Worm (Caenorhabditis elegans): ENCODE results near the gene nlt-1.
A peak's percentile ranks its signal among the peaks of the same experiment; 100 is the strongest.

DNA sequence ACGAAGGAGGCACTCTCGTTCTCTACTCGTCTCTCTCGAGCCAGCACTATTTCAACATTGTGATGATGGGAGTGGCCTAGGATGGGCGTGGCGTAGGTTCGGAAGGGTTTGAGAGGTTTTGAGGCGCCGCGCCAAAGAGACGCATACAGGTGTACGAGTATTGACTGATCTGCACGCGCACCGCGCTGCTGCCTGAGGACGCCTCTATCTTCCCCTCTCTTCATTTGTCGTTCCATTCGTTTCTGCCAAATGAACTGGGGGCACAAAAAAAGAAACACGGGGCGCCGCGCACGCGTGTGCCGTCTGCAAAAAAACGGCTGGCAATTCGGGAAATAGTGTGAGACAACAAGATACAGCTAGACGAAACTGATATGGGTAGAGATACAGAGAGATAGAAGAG is 15.1 kb upstream of the nlt-1 start, which contains the start of gene lec-2:
- TF ChIP-seq snpc-4 (tag; optimal IDR thresholded peaks at IDR 0.05) = no peak
- TF ChIP-seq nhr-237 (tag; optimal IDR thresholded peaks at IDR 0.05) = no peak
- TF ChIP-seq pqm-1 (tag; optimal IDR thresholded peaks at IDR 0.05) = no peak
- TF ChIP-seq ceh-20 (GFP tag; IDR thresholded peaks at IDR 0.05) = 0 out of 2 replicates have a peak, but pooled peaks have one; percentile 34
- no peak for TF ChIP-seq ceh-82 (tag; optimal IDR thresholded peaks at IDR 0.05)
- peak; percentile 91 for TF ChIP-seq mxl-3 (GFP tag; optimal IDR thresholded peaks at IDR 0.05)
- TF ChIP-seq lin-13 (GFP tag; optimal IDR thresholded peaks at IDR 0.05) = no peak
- TF ChIP-seq nhr-11 (tag; optimal IDR thresholded peaks at IDR 0.05) = peak; percentile 65
- no peak for TF ChIP-seq jun-1 (tag; optimal IDR thresholded peaks at IDR 0.05)

All from whole organism, L4 larva.